Fruit fly (Drosophila melanogaster): Measurements from ENCODE around the gene HGTX.
A peak's percentile ranks its signal among the peaks of the same experiment; 100 is the strongest.

Gene HGTX

dm6 chr3L:14634019-14634772 is 34.9 kb upstream of the HGTX start (continued):
- TF ChIP-seq CG17385 (GFP tag; optimal IDR thresholded peaks at IDR 0.05) (no peak), bab2 (GFP tag; optimal IDR thresholded peaks at IDR 0.05) (peak; percentile 20), CG8478 (optimal IDR thresholded peaks at IDR 0.05) (no peak), sens-2 (GFP tag; IDR thresholded peaks at IDR 0.05) (no peak), otp (GFP tag; IDR thresholded peaks at IDR 0.05) (0 out of 3 replicates have a peak, but pooled peaks have one; percentile 49), chinmo (GFP tag; IDR thresholded peaks at IDR 0.05; ENCODE audit: partially characterized antibody) (no peak), CG11696 (GFP tag; IDR thresholded peaks at IDR 0.05) (no peak), Xbp1 (GFP tag; optimal IDR thresholded peaks at IDR 0.05) (peak; percentile 42), Dad (GFP tag; optimal IDR thresholded peaks at IDR 0.05) (no peak), org-1 (GFP tag; optimal IDR thresholded peaks at IDR 0.05) (no peak), onecut (GFP tag; IDR thresholded peaks at IDR 0.05) (no peak), CG18262 (tag; optimal IDR thresholded peaks at IDR 0.05) (peak; percentile 39), hth (optimal IDR thresholded peaks at IDR 0.05) (no peak), nerfin-2 (GFP tag; IDR thresholded peaks at IDR 0.05; ENCODE audit: partially characterized antibody) (0 out of 2 replicates have a peak, but pooled peaks have one; percentile 42), prd (optimal IDR thresholded peaks at IDR 0.05) (no peak), prd (GFP tag; IDR thresholded peaks at IDR 0.05) (peak; percentile 70; the same call in 2 of the 3 replicates), CG2202 (tag; optimal IDR thresholded peaks at IDR 0.05) (no peak), CG4820 (GFP tag; optimal IDR thresholded peaks at IDR 0.05) (peak; percentile 37), twi (tag; optimal IDR thresholded peaks at IDR 0.05) (no peak), Bgb (GFP tag; IDR thresholded peaks at IDR 0.05; ENCODE audit: partially characterized antibody) (no peak), jigr1 (GFP tag; IDR thresholded peaks at IDR 0.05) (no peak), Ptx1 (GFP tag; IDR thresholded peaks at IDR 0.05) (peak; percentile 44; the same call in 1 of the 2 replicates), CG13775 (GFP tag; optimal IDR thresholded peaks at IDR 0.05) (peak; percentile 24), CG11504 (tag; optimal IDR thresholded peaks at IDR 0.05) (peak; percentile 51), Nf-YA (GFP tag; IDR thresholded peaks at IDR 0.05) (peak; percentile 15; the same call in 1 of the 2 replicates), CG7963 (GFP tag; IDR thresholded peaks at IDR 0.05; ENCODE audit: partially characterized antibody) (no peak), Rfx (GFP tag; IDR thresholded peaks at IDR 0.05) (0 out of 2 replicates have a peak, but pooled peaks have one; percentile 10), CG13287 (GFP tag; IDR thresholded peaks at IDR 0.05; ENCODE audit: partially characterized antibody) (no peak), Atf3 (GFP tag; optimal IDR thresholded peaks at IDR 0.05) (peak; percentile 45), Hey (tag; optimal IDR thresholded peaks at IDR 0.05) (no peak), CG12236 (GFP tag; optimal IDR thresholded peaks at IDR 0.05) (no peak), lov (optimal IDR thresholded peaks at IDR 0.05) (no peak), lov (GFP tag; IDR thresholded peaks at IDR 0.05) (peak; percentile 75; the same call in 1 of the 3 replicates), CG2199 (GFP tag; IDR thresholded peaks at IDR 0.05) (no peak), Abd-B (GFP tag; optimal IDR thresholded peaks at IDR 0.05) (peak; percentile 14), Side (GFP tag; optimal IDR thresholded peaks at IDR 0.05) (peak; percentile 6), CG12659 (GFP tag; optimal IDR thresholded peaks at IDR 0.05) (no peak), pho (GFP tag; optimal IDR thresholded peaks at IDR 0.05) (no peak), CG17802 (tag; optimal IDR thresholded peaks at IDR 0.05) (no peak), her (GFP tag; optimal IDR thresholded peaks at IDR 0.05) (no peak), CG2129 (GFP tag; IDR thresholded peaks at IDR 0.05; ENCODE audit: partially characterized antibody) (no peak), CHES-1-like (GFP tag; optimal IDR thresholded peaks at IDR 0.05) (no peak), stwl (tag; optimal IDR thresholded peaks at IDR 0.05) (no peak), NC2β (GFP tag; optimal IDR thresholded peaks at IDR 0.05) (no peak), ssp (GFP tag; IDR thresholded peaks at IDR 0.05) (peak; percentile 44; the same call in 1 of the 2 replicates), CG14710 (tag; optimal IDR thresholded peaks at IDR 0.05) (peak; percentile 19), CG17829 (tag; optimal IDR thresholded peaks at IDR 0.05) (peak; percentile 2), sna (GFP tag; IDR thresholded peaks at IDR 0.05; ENCODE audit: partially characterized antibody) (no peak), repo (GFP tag; optimal IDR thresholded peaks at IDR 0.05) (no peak)
